Fruit fly (Drosophila melanogaster): ENCODE measurements around the gene CG2691.

CG2691 gene

dm6 chrX:13579322-13579721 is 44.9 kb downstream of the CG2691 start:
- no peak for TF ChIP-seq CG4496 (GFP tag; IDR thresholded peaks at IDR 0.05)
- no peak for TF ChIP-seq Ets98B (GFP tag; IDR thresholded peaks at IDR 0.05)
- no peak for TF ChIP-seq CG10348 (GFP tag; IDR thresholded peaks at IDR 0.05)
- no peak for TF ChIP-seq Snoo (tag; optimal IDR thresholded peaks at IDR 0.05)
- no peak for TF ChIP-seq CG15710 (tag; optimal IDR thresholded peaks at IDR 0.05)
- TF ChIP-seq Pif1B (GFP tag; optimal IDR thresholded peaks at IDR 0.05) = no peak
- TF ChIP-seq CG9948 (tag; optimal IDR thresholded peaks at IDR 0.05) = no peak
- no peak for TF ChIP-seq CG14655 (GFP tag; optimal IDR thresholded peaks at IDR 0.05)
- TF ChIP-seq CG17806 (tag; optimal IDR thresholded peaks at IDR 0.05) = no peak
- no peak for TF ChIP-seq CG8301 (tag; optimal IDR thresholded peaks at IDR 0.05)
- no peak for TF ChIP-seq fd96Ca (GFP tag; IDR thresholded peaks at IDR 0.05)
- TF ChIP-seq CG34367 (tag; optimal IDR thresholded peaks at IDR 0.05) = no peak
- no peak for TF ChIP-seq CG32121 (GFP tag; IDR thresholded peaks at IDR 0.05)

dm6 chrX:13572382-13572781 is 51.8 kb downstream of the CG2691 start:
- TF ChIP-seq fd96Ca (GFP tag; IDR thresholded peaks at IDR 0.05) (no peak), CG17806 (tag; optimal IDR thresholded peaks at IDR 0.05) (peak; percentile 27), CG13204 (GFP tag; optimal IDR thresholded peaks at IDR 0.05) (no peak), CG32121 (GFP tag; IDR thresholded peaks at IDR 0.05) (peak; percentile 22; the same call in 1 of the 2 replicates), D1 (tag; optimal IDR thresholded peaks at IDR 0.05) (no peak), CG15710 (tag; optimal IDR thresholded peaks at IDR 0.05) (peak; percentile 5), Ets98B (GFP tag; IDR thresholded peaks at IDR 0.05) (peak; percentile 14; the same call in 1 of the 2 replicates), CG14655 (GFP tag; optimal IDR thresholded peaks at IDR 0.05) (peak; percentile 73), CG34367 (tag; optimal IDR thresholded peaks at IDR 0.05) (no peak), CG8159 (tag; optimal IDR thresholded peaks at IDR 0.05) (peak; percentile 45), CG4496 (GFP tag; IDR thresholded peaks at IDR 0.05) (0 out of 3 replicates have a peak, but pooled peaks have one; percentile 23), Pif1B (GFP tag; optimal IDR thresholded peaks at IDR 0.05) (peak; percentile 45), CG9948 (tag; optimal IDR thresholded peaks at IDR 0.05) (peak; percentile 40), Pif1A (GFP tag; optimal IDR thresholded peaks at IDR 0.05) (peak; percentile 51), Snoo (tag; optimal IDR thresholded peaks at IDR 0.05) (peak; percentile 24), CG8301 (tag; optimal IDR thresholded peaks at IDR 0.05) (peak; percentile 59)

- TF ChIP-seq CG32121 (GFP tag; IDR thresholded peaks at IDR 0.05) (no peak), EcR (GFP tag; optimal IDR thresholded peaks at IDR 0.05) (peak; percentile 25)
Measured at dm6 chrX:13570255-13570654, 54.0 kb downstream of the CG2691 start.
